Fruit fly (Drosophila melanogaster) whole organism, embryonic: ENCODE results near the gene Ppm1.

ENCODE experiments used
- Abd-B ChIP-seq: fragments of 200-800 bp; sonication (Bioruptor generic); optimal IDR thresholded peaks from 2 replicates; lab custom pipeline; 2018; ENCODE audit warnings: missing biosample characterization, mild to moderate bottlenecking, missing genetic modification characterization, moderate library complexity
- CG10274 ChIP-seq: fragments of 200-800 bp; sonication (Bioruptor generic); optimal IDR thresholded peaks from 3 replicates; lab custom pipeline; 2017; ENCODE audit warnings: missing biosample characterization, mild to moderate bottlenecking, missing genetic modification characterization
- CG11247 ChIP-seq: fragments of 200-800 bp; sonication (Bioruptor generic); IDR thresholded peaks from 2 replicates; pipeline ENCODE4 v1.3.6; 2022; ENCODE audit warnings: missing biosample characterization, missing genetic modification characterization
- CG11398 ChIP-seq: fragments of 200-800 bp; sonication (Bioruptor generic); optimal IDR thresholded peaks from 2 replicates; lab custom pipeline; 2016; ENCODE audit warnings: missing biosample characterization, missing genetic modification characterization
- CG12219 ChIP-seq: fragments of 200-800 bp; sonication (Bioruptor generic); optimal IDR thresholded peaks from 3 replicates; lab custom pipeline; 2018; ENCODE audit warnings: missing biosample characterization, mild to moderate bottlenecking, missing genetic modification characterization
- CG12659 ChIP-seq: fragments of 200-800 bp; sonication (Bioruptor generic); optimal IDR thresholded peaks from 3 replicates; lab custom pipeline; 2017; ENCODE audit warnings: mild to moderate bottlenecking, missing biosample characterization, missing genetic modification reagents, missing genetic modification characterization
- CG13894 ChIP-seq: fragments of 200-800 bp; sonication (Bioruptor generic); optimal IDR thresholded peaks from 3 replicates; lab custom pipeline; 2018; ENCODE audit warnings: missing biosample characterization, mild to moderate bottlenecking, missing genetic modification characterization, moderate library complexity
- CG16813 ChIP-seq: fragments of 200-800 bp; sonication (Bioruptor generic); IDR thresholded peaks from 3 replicates; pipeline ENCODE4 v1.3.6; 2022; ENCODE audit warnings: missing biosample characterization, missing genetic modification characterization; ENCODE audit not compliant: partially characterized antibody
- CG18011 ChIP-seq: fragments of 200-800 bp; sonication (Bioruptor generic); optimal IDR thresholded peaks from 2 replicates; lab custom pipeline; 2017; ENCODE audit warnings: missing biosample characterization, missing genetic modification characterization, mild to moderate bottlenecking, moderate library complexity, missing genotype
- CG1832 ChIP-seq: fragments of 200-800 bp; sonication (Bioruptor generic); optimal IDR thresholded peaks from 2 replicates; lab custom pipeline; 2017; ENCODE audit warnings: missing biosample characterization, mild to moderate bottlenecking, missing genetic modification characterization, inconsistent platforms
- CG18764 ChIP-seq: fragments of 200-800 bp; sonication (Bioruptor generic); optimal IDR thresholded peaks from 3 replicates; lab custom pipeline; 2016; ENCODE audit warnings: missing biosample characterization, missing genetic modification characterization
- CG31365 ChIP-seq: fragments of 200-800 bp; sonication (Bioruptor generic); optimal IDR thresholded peaks from 2 replicates; lab custom pipeline; 2018; ENCODE audit warnings: missing biosample characterization, mild to moderate bottlenecking, missing genetic modification characterization
- CG34376 ChIP-seq: fragments of 200-800 bp; sonication (Bioruptor generic); optimal IDR thresholded peaks from 2 replicates; lab custom pipeline; 2018; ENCODE audit warnings: missing biosample characterization, mild to moderate bottlenecking, missing genetic modification characterization
- CG8290 ChIP-seq, 3 experiments: fragments of 200-800 bp; sonication (Bioruptor generic); optimal IDR thresholded peaks; 2 replicates each; lab custom pipeline; 2016 to 2019; ENCODE audit warnings: missing biosample characterization in 3 of 3, missing genetic modification characterization in 3 of 3, mild to moderate bottlenecking in 2 of 3, moderate library complexity in 1 of 3
- CG8359 ChIP-seq: fragments of 200-800 bp; sonication (Bioruptor generic); optimal IDR thresholded peaks from 2 replicates; lab custom pipeline; 2017; ENCODE audit warnings: missing biosample characterization, mild to moderate bottlenecking, missing genetic modification characterization, borderline replicate concordance
- CG8478 ChIP-seq: fragments of >200 bp; optimal IDR thresholded peaks from 2 replicates; lab custom pipeline; 2018
- Dref ChIP-seq: fragments of 200-800 bp; sonication (Bioruptor generic); IDR thresholded peaks from 2 replicates; pipeline ENCODE4 v1.3.6; 2022; ENCODE audit warnings: missing biosample characterization, missing genetic modification characterization
- HLH54F ChIP-seq: fragments of 200-800 bp; sonication (Bioruptor generic); optimal IDR thresholded peaks from 3 replicates; lab custom pipeline; 2016; ENCODE audit warnings: missing biosample characterization, missing genetic modification characterization
- HmgD ChIP-seq: fragments of 200-800 bp; sonication (Bioruptor generic); optimal IDR thresholded peaks from 3 replicates; lab custom pipeline; 2016; ENCODE audit warnings: missing biosample characterization, missing genetic modification characterization
- Neu2 ChIP-seq: fragments of 200-800 bp; sonication (Bioruptor generic); optimal IDR thresholded peaks from 3 replicates; lab custom pipeline; 2016; ENCODE audit warnings: missing biosample characterization, missing genetic modification characterization, borderline replicate concordance
- Oli ChIP-seq: fragments of 200-800 bp; sonication (Bioruptor generic); optimal IDR thresholded peaks from 2 replicates; lab custom pipeline; 2018; ENCODE audit warnings: missing biosample characterization, mild to moderate bottlenecking, missing genetic modification characterization, moderate library complexity
- Scr ChIP-seq: fragments of 200-800 bp; sonication (Bioruptor generic); IDR thresholded peaks from 2 replicates; pipeline ENCODE4 v1.3.6; 2022; ENCODE audit warnings: missing biosample characterization, missing genetic modification characterization; ENCODE audit not compliant: partially characterized antibody
- Ssrp ChIP-seq: fragments of 200-800 bp; sonication (Bioruptor generic); optimal IDR thresholded peaks from 2 replicates; lab custom pipeline; 2018; ENCODE audit warnings: missing biosample characterization, mild to moderate bottlenecking, missing genetic modification characterization, moderate library complexity
- Xrp1 ChIP-seq: fragments of 200-800 bp; sonication (Bioruptor generic); IDR thresholded peaks from 2 replicates; pipeline ENCODE4 v1.3.6; 2022; ENCODE audit warnings: missing biosample characterization, missing genetic modification characterization
- abd-A ChIP-seq: fragments of 200-800 bp; sonication (Bioruptor generic); optimal IDR thresholded peaks from 3 replicates; lab custom pipeline; 2019; ENCODE audit warnings: missing biosample characterization, mild to moderate bottlenecking, missing genetic modification characterization, moderate library complexity
- ap ChIP-seq: fragments of 200-800 bp; sonication (Bioruptor generic); IDR thresholded peaks from 2 replicates; pipeline ENCODE4 v1.3.6; 2022; ENCODE audit warnings: missing biosample characterization, missing genetic modification characterization
- bigmax ChIP-seq: fragments of 200-800 bp; sonication (Bioruptor generic); optimal IDR thresholded peaks from 2 replicates; lab custom pipeline; 2018; ENCODE audit warnings: missing biosample characterization, mild to moderate bottlenecking, missing genetic modification characterization
- cad ChIP-seq: fragments of >200 bp; optimal IDR thresholded peaks from 2 replicates; lab custom pipeline; 2017; ENCODE audit warnings: missing biosample characterization, missing genetic modification characterization
- dimm ChIP-seq: fragments of 200-800 bp; sonication (Bioruptor generic); IDR thresholded peaks from 2 replicates; pipeline ENCODE4 v1.3.6; 2022; ENCODE audit warnings: missing biosample characterization, missing genetic modification characterization
- dm ChIP-seq: fragments of 200-800 bp; sonication (Bioruptor generic); optimal IDR thresholded peaks from 3 replicates; lab custom pipeline; 2016; ENCODE audit warnings: missing biosample characterization, missing genetic modification characterization
- dpn ChIP-seq, 2 experiments: fragments of 200-800 bp; sonication (Bioruptor generic); optimal IDR thresholded peaks; 3 replicates each; lab custom pipeline; 2016; ENCODE audit warnings: missing biosample characterization in 2 of 2, missing genetic modification characterization in 2 of 2
- esg ChIP-seq: fragments of 200-800 bp; sonication (Bioruptor generic); conservative IDR thresholded peaks from 2 replicates; pipeline ENCODE4 v1.3.6; 2022; ENCODE audit warnings: missing biosample characterization, missing genetic modification characterization
- exex ChIP-seq: fragments of 200-800 bp; sonication (Bioruptor generic); optimal IDR thresholded peaks from 4 replicates; lab custom pipeline; 2018; ENCODE audit warnings: missing biosample characterization, mild to moderate bottlenecking, missing genetic modification characterization, moderate library complexity
- fd3F ChIP-seq: fragments of 200-800 bp; sonication (Bioruptor generic); optimal IDR thresholded peaks from 2 replicates; lab custom pipeline; 2018; ENCODE audit warnings: missing biosample characterization, mild to moderate bottlenecking, missing genetic modification characterization, moderate library complexity
- fd64A ChIP-seq: fragments of 200-800 bp; sonication (Bioruptor generic); optimal IDR thresholded peaks from 3 replicates; lab custom pipeline; 2018; ENCODE audit warnings: missing biosample characterization, mild to moderate bottlenecking, missing genetic modification characterization
- grn ChIP-seq: fragments of 200-800 bp; sonication (Bioruptor generic); optimal IDR thresholded peaks from 3 replicates; lab custom pipeline; 2017; ENCODE audit warnings: missing biosample characterization, missing genetic modification characterization
- h ChIP-seq: fragments of >200 bp; optimal IDR thresholded peaks from 2 replicates; lab custom pipeline; 2017
- hkb ChIP-seq, 2 experiments: fragments of 200-800 bp in 1 of 2; fragments of >200 bp in 1 of 2; sonication (Bioruptor generic) in 1 of 2; IDR thresholded peaks in 1 of 2; optimal IDR thresholded peaks in 1 of 2; 2 replicates each; pipeline versions ENCODE4 v1.3.6 to Lab custom; 2017 to 2022; ENCODE audit warnings: missing biosample characterization in 1 of 2, missing genetic modification characterization in 1 of 2
- inv ChIP-seq: fragments of 200-800 bp; sonication (Bioruptor generic); IDR thresholded peaks from 2 replicates; pipeline ENCODE4 v1.3.6; 2022; ENCODE audit warnings: missing biosample characterization, missing genetic modification characterization; ENCODE audit not compliant: partially characterized antibody
- knrl ChIP-seq: fragments of 200-800 bp; sonication (Bioruptor generic); IDR thresholded peaks from 3 replicates; pipeline ENCODE4 v1.3.6; 2022; ENCODE audit warnings: missing biosample characterization, missing genetic modification characterization; ENCODE audit not compliant: partially characterized antibody
- lilli ChIP-seq: fragments of 200-800 bp; sonication (Bioruptor generic); optimal IDR thresholded peaks from 3 replicates; lab custom pipeline; 2016; ENCODE audit warnings: missing biosample characterization, missing genetic modification characterization
- mld ChIP-seq: fragments of 200-800 bp; sonication (Bioruptor generic); IDR thresholded peaks from 3 replicates; pipeline ENCODE4 v1.3.6; 2022; ENCODE audit warnings: missing biosample characterization, missing genetic modification characterization; ENCODE audit not compliant: partially characterized antibody
- nom ChIP-seq: fragments of 200-800 bp; sonication (Bioruptor generic); optimal IDR thresholded peaks from 2 replicates; lab custom pipeline; 2017; ENCODE audit warnings: missing biosample characterization, missing genetic modification characterization, mild to moderate bottlenecking, moderate library complexity, missing genetic modification reagents
- sens ChIP-seq: fragments of 200-800 bp; sonication (Bioruptor generic); peaks from one replicate; lab custom pipeline; 2016; ENCODE audit warnings: missing biosample characterization, missing genetic modification characterization
- shn ChIP-seq: fragments of 200-800 bp; sonication (Bioruptor generic); optimal IDR thresholded peaks from 3 replicates; lab custom pipeline; 2016; ENCODE audit warnings: missing biosample characterization, missing genetic modification characterization
- sr ChIP-seq: fragments of 200-800 bp; sonication (Bioruptor generic); IDR thresholded peaks from 3 replicates; pipeline ENCODE4 v1.3.6; 2022; ENCODE audit warnings: missing biosample characterization, missing genetic modification characterization
- tgo ChIP-seq: fragments of 200-800 bp; sonication (Bioruptor generic); IDR thresholded peaks from 3 replicates; pipeline ENCODE4 v1.3.6; 2022; ENCODE audit warnings: missing biosample characterization, missing genetic modification characterization
- toy ChIP-seq: fragments of 200-800 bp; sonication (Bioruptor generic); IDR thresholded peaks from 2 replicates; pipeline ENCODE4 v1.3.6; 2022; ENCODE audit warnings: missing biosample characterization, missing genetic modification characterization
- vfl ChIP-seq: fragments of 200-800 bp; sonication (Bioruptor generic); optimal IDR thresholded peaks from 2 replicates; lab custom pipeline; 2016; ENCODE audit warnings: missing biosample characterization, missing genetic modification characterization

Gene Ppm1

DNA sequence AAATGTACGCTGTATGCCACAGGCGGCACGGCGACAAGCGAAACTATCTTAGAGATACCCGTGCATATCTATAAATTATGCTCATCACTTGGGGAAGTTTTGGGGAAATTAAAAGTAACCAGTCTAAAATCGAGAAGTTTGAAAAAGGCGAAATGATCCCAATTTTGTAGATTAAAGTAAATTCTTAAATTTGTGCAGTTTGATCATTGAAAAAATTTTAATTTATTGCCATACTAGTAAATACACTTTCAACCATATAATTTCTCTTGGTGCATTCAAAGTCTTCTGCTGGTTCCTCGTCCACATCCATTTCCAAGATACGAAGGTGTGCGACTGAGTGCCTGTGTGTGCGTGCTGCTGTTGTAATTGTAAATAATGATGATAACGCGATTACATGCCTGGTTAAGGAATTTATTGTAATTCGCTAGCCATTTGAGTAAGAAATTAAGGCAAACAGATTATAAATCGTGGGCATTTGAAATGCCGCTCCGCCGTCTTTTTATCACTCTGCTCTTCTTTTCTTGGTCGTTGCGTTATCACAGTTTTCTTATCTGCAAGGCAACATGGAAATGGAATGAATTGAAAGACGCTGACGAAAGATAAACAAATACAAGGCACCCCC lies 34.4 kb downstream of the Ppm1 start (continued):
- TF ChIP-seq Scr (no peak), sr (GFP tag; lab: Robert Waterston, UW) (0 out of 3 replicates have a peak, but pooled peaks have one; percentile 20), dpn (GFP tag; optimal IDR thresholded peaks at IDR 0.05; lab: Kevin White, UChicago) (peak; percentile 81 to 85), Dref (no peak), CG8478 (lab: Kevin White, UChicago) (no peak), fd64A (GFP tag; lab: Kevin White, UChicago) (peak; percentile 81), exex (tag; lab: Kevin White, UChicago) (peak; percentile 90), fd3F (GFP tag; lab: Kevin White, UChicago) (peak; percentile 68), CG12659 (GFP tag; lab: Kevin White, UChicago) (peak; percentile 82), CG18764 (peak; percentile 79), mld (GFP tag; lab: Robert Waterston, UW) (no peak), inv (GFP tag; lab: Robert Waterston, UW) (no peak), esg (GFP tag; lab: Robert Waterston, UW) (peak; percentile 90), CG16813 (GFP tag; lab: Robert Waterston, UW) (no peak), knrl (GFP tag; lab: Robert Waterston, UW) (no peak), Neu2 (GFP tag; lab: Kevin White, UChicago) (no peak), tgo (GFP tag; lab: Robert Waterston, UW) (peak; percentile 88), nom (GFP tag; lab: Kevin White, UChicago) (no peak), dimm (peak; percentile 64), grn (GFP tag; lab: Kevin White, UChicago) (peak; percentile 44), CG11398 (GFP tag; lab: Kevin White, UChicago) (peak; percentile 77), shn (GFP tag; lab: Kevin White, UChicago) (peak; percentile 64), CG8359 (peak; percentile 72), ap (GFP tag; lab: Robert Waterston, UW) (peak; percentile 84), CG10274 (peak; percentile 46), dm (peak; percentile 57), CG1832 (GFP tag; lab: Kevin White, UChicago) (no peak), CG8290 (GFP tag; optimal IDR thresholded peaks at IDR 0.05; lab: Kevin White, UChicago) (peak; percentile 57), CG8290 (tag; optimal IDR thresholded peaks at IDR 0.05; lab: Kevin White, UChicago) (no peak), hkb (optimal IDR thresholded peaks at IDR 0.05; lab: Kevin White, UChicago) (no peak), hkb (GFP tag; IDR thresholded peaks at IDR 0.05; lab: Robert Waterston, UW) (peak; percentile 92), Ssrp (tag; lab: Kevin White, UChicago) (peak; percentile 88), HLH54F (GFP tag; lab: Kevin White, UChicago) (peak; percentile 35), HmgD (GFP tag; lab: Kevin White, UChicago) (peak; percentile 55), CG34376 (GFP tag; lab: Kevin White, UChicago) (peak; percentile 38), Xrp1 (GFP tag; lab: Robert Waterston, UW) (peak; percentile 92), Oli (tag; lab: Kevin White, UChicago) (peak; percentile 94), CG18011 (GFP tag; lab: Kevin White, UChicago) (peak; percentile 46), abd-A (tag; lab: Kevin White, UChicago) (no peak), toy (GFP tag; lab: Robert Waterston, UW) (no peak), CG13894 (tag; lab: Kevin White, UChicago) (no peak), CG12219 (peak; percentile 80), CG11247 (GFP tag; lab: Robert Waterston, UW) (peak; percentile 72), bigmax (no peak), cad (no peak), vfl (GFP tag; lab: Kevin White, UChicago) (no peak), sens (GFP tag; lab: Kevin White, UChicago) (peak; percentile 98), lilli (GFP tag; lab: Kevin White, UChicago) (peak; percentile 74), Abd-B (peak; percentile 81), h (lab: Kevin White, UChicago) (no peak), CG31365 (tag; lab: Kevin White, UChicago) (peak; percentile 49)
